Worm (Caenorhabditis elegans) whole organism, mixed stage, embryonic: Measurements from ENCODE around the gene C42C1.19.

Source experiments
- M03D4.4 ChIP-seq: sonication (generic microtip); optimal IDR thresholded peaks from 2 replicates; lab custom pipeline; 2017; ENCODE audit warnings: mild to moderate bottlenecking, missing genetic modification characterization, missing compliant biosample characterization
- ces-1 ChIP-seq: fragments of 150-350 bp; optimal IDR thresholded peaks from 2 replicates; lab custom pipeline; 2014; ENCODE audit warnings: missing biosample characterization, missing genetic modification reagents, missing genetic modification characterization
- lsy-2 ChIP-seq: fragments of 150-350 bp; optimal IDR thresholded peaks from 2 replicates; lab custom pipeline; 2014; ENCODE audit warnings: missing biosample characterization, missing genetic modification characterization
- nhr-12 ChIP-seq: fragments of 150-350 bp; optimal IDR thresholded peaks from 2 replicates; lab custom pipeline; 2014; ENCODE audit warnings: missing biosample characterization, missing genetic modification characterization
- nhr-237 ChIP-seq: fragments of 150-350 bp; optimal IDR thresholded peaks from 2 replicates; lab custom pipeline; 2014; ENCODE audit warnings: missing biosample characterization, missing genetic modification characterization
- nhr-28 ChIP-seq: fragments of 150-350 bp; optimal IDR thresholded peaks from 2 replicates; lab custom pipeline; 2014; ENCODE audit warnings: missing biosample characterization, missing genetic modification characterization
- pha-4 ChIP-seq: fragments of 150-350 bp; optimal IDR thresholded peaks from 2 replicates; lab custom pipeline; 2018; ENCODE audit warnings: missing biosample characterization, missing genetic modification reagents, missing genetic modification characterization
- ztf-11 ChIP-seq: fragments of 150-350 bp; optimal IDR thresholded peaks from 2 replicates; lab custom pipeline; 2014; ENCODE audit warnings: missing biosample characterization, missing genetic modification characterization

DNA sequence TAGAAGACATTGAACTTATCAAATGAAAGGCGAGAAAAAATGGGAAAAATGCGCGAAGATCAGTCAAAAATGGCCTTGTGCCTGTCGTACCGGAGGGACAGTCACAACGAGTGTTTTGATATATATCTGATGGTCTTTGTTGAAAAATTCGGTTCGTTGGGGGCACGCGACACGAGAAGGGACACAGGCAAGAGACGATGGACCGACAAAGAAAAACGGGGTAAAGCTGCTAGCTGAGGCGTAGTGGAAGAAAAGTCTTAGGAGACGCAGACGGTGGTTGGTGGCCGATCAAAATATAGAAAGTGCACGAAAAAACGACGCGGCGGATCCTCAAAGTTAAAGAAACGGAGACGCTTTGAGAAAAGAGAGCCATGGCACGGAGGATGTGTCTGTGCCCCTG lies 52.7 kb downstream of the C42C1.19 start:
- TF ChIP-seq nhr-12: no peak
- no peak for TF ChIP-seq nhr-28
- TF ChIP-seq ces-1 (GFP tag; lab: Kevin White, UChicago): no peak
- no peak for TF ChIP-seq ztf-11 (tag; lab: Kevin White, UChicago)
- no peak for TF ChIP-seq M03D4.4 (tag; lab: Kevin White, UChicago)
- no peak for TF ChIP-seq nhr-237 (tag; lab: Kevin White, UChicago)
- TF ChIP-seq pha-4: no peak
- no peak for TF ChIP-seq lsy-2 (tag; lab: Kevin White, UChicago)
